Fruit fly (Drosophila melanogaster) whole organism: ENCODE results near the gene CG1233.

Source experiments
- CG8478 ChIP-seq: fragments of >200 bp; optimal IDR thresholded peaks from 2 replicates; lab custom pipeline; 2018; ENCODE audit warnings: inconsistent platforms
- Dll ChIP-seq: fragments of >200 bp; optimal IDR thresholded peaks from 2 replicates; lab custom pipeline; 2017
- EcR ChIP-seq, 2 experiments: fragments of >200 bp; optimal IDR thresholded peaks; 2 replicates each; lab custom pipeline; 2017; ENCODE audit warnings: missing biosample characterization in 2 of 2, missing genetic modification characterization in 2 of 2, missing genetic modification reagents in 2 of 2
- pan ChIP-seq: fragments of >200 bp; optimal IDR thresholded peaks from 2 replicates; lab custom pipeline; 2017
- psq ChIP-seq: fragments of >200 bp; optimal IDR thresholded peaks from 2 replicates; lab custom pipeline; 2017

DNA sequence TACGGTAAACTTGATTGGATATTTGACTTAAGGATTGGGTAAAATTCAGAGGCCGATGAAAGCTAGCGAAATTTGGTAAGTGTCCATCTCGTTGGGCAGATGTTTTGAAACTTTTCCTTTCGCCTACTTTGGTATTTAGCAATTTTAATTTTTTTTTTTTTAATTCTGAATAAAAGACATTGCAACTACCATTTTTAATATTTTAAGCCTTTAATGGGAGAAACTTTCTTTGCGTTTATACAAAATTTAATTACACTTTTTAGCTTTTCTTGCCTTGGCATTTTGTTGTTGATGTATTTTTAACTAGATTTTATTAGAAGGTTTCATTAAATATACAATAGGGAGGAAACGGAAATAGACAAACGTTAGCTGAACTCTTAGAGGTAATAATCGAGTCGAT is 5.1 kb downstream of the CG1233 start, which contains the start of gene CG13884:
- TF ChIP-seq psq (lab: Kevin White, UChicago) (no peak), pan (no peak), CG8478 (no peak), Dll (lab: Kevin White, UChicago) (no peak), EcR (GFP tag; optimal IDR thresholded peaks at IDR 0.05; lab: Kevin White, UChicago) (no peak)
